Worm (Caenorhabditis elegans) whole organism, L4 larva: ENCODE data around the gene C55A6.10.

Experiments
- D1046.2 ChIP-seq: fragments of 200-800 bp; sonication (Bioruptor generic); IDR thresholded peaks from 2 replicates; pipeline ENCODE4 v1.3.6; 2022; ENCODE audit warnings: missing genetic modification characterization, missing compliant biosample characterization
- F37D6.2 ChIP-seq: sonication (generic microtip); optimal IDR thresholded peaks from 2 replicates; lab custom pipeline; 2016; ENCODE audit warnings: mild to moderate bottlenecking, missing genetic modification characterization, missing compliant biosample characterization
- T20F7.1 ChIP-seq: fragments of 200-800 bp; sonication (Bioruptor generic); optimal IDR thresholded peaks from 2 replicates; lab custom pipeline; 2018; ENCODE audit warnings: mild to moderate bottlenecking, missing genetic modification characterization, missing compliant biosample characterization
- Y48G9A.11 ChIP-seq: fragments of 200-800 bp; sonication (Bioruptor generic); IDR thresholded peaks from 2 replicates; pipeline ENCODE4 v1.3.6; 2022; ENCODE audit warnings: missing genetic modification reagents, missing genetic modification characterization, missing compliant biosample characterization
- ZK546.5 ChIP-seq, 2 experiments: sonication (generic microtip); optimal IDR thresholded peaks; 2 replicates each; lab custom pipeline; 2017; ENCODE audit warnings: missing biosample characterization in 2 of 2, missing genetic modification characterization in 2 of 2
- arid-1 ChIP-seq: fragments of 200-800 bp; sonication (Bioruptor generic); conservative IDR thresholded peaks from 2 replicates; pipeline ENCODE4 v1.3.6; 2022; ENCODE audit warnings: missing genetic modification reagents, missing genetic modification characterization, missing compliant biosample characterization
- ceh-62 ChIP-seq: sonication (generic microtip); optimal IDR thresholded peaks from 2 replicates; lab custom pipeline; 2017; ENCODE audit warnings: missing biosample characterization, missing genetic modification characterization
- daf-19 ChIP-seq: fragments of 200-800 bp; sonication (Bioruptor generic); conservative IDR thresholded peaks from 2 replicates; pipeline ENCODE4 v1.3.6; 2022; ENCODE audit warnings: missing genetic modification characterization, missing compliant biosample characterization
- daf-8 ChIP-seq: fragments of 200-800 bp; sonication (Bioruptor generic); IDR thresholded peaks from 2 replicates; pipeline ENCODE4 v1.3.6; 2022; ENCODE audit warnings: missing genetic modification characterization, missing compliant biosample characterization
- dmd-6 ChIP-seq: fragments of 200-800 bp; sonication (Bioruptor generic); IDR thresholded peaks from 2 replicates; pipeline ENCODE4 v1.3.6; 2022; ENCODE audit warnings: missing genetic modification reagents, missing genetic modification characterization, missing compliant biosample characterization
- dpl-1 ChIP-seq: fragments of 150-350 bp; optimal IDR thresholded peaks from 2 replicates; lab custom pipeline; 2014; ENCODE audit warnings: missing biosample characterization, missing genetic modification reagents, missing genetic modification characterization
- duxl-1 ChIP-seq: sonication (generic microtip); optimal IDR thresholded peaks from 2 replicates; lab custom pipeline; 2016; ENCODE audit warnings: mild to moderate bottlenecking, missing genetic modification characterization, moderate library complexity, missing compliant biosample characterization; ENCODE audit not compliant: poor library complexity
- egl-27 ChIP-seq: sonication (generic microtip); optimal IDR thresholded peaks from 3 replicates; lab custom pipeline; 2017; ENCODE audit warnings: missing biosample characterization, missing genetic modification reagents, missing genetic modification characterization
- egl-43 ChIP-seq: fragments of 200-800 bp; sonication (Bioruptor generic); IDR thresholded peaks from 2 replicates; pipeline ENCODE4 v1.3.6; 2022; ENCODE audit warnings: missing genetic modification reagents, missing genetic modification characterization, missing compliant biosample characterization
- hlh-30 ChIP-seq: sonication (generic microtip); optimal IDR thresholded peaks from 2 replicates; lab custom pipeline; 2017; ENCODE audit warnings: antibody characterized with exemption, mild to moderate bottlenecking, missing genetic modification characterization, missing compliant biosample characterization; ENCODE audit not compliant: insufficient read depth
- hmg-1.1 ChIP-seq: fragments of 200-800 bp; sonication (Bioruptor generic); IDR thresholded peaks from 2 replicates; pipeline ENCODE4 v1.3.6; 2022; ENCODE audit warnings: missing genetic modification reagents, missing genetic modification characterization, missing compliant biosample characterization
- lin-1 ChIP-seq: fragments of 200-800 bp; sonication (Bioruptor generic); IDR thresholded peaks from 2 replicates; pipeline ENCODE4 v1.3.6; 2022; ENCODE audit warnings: missing genetic modification reagents, missing genetic modification characterization, missing compliant biosample characterization
- lin-13 ChIP-seq: fragments of 150-350 bp; optimal IDR thresholded peaks from 2 replicates; lab custom pipeline; 2014; ENCODE audit warnings: missing biosample characterization, missing genetic modification reagents, missing genetic modification characterization
- lin-38 ChIP-seq: fragments of 200-800 bp; sonication (Bioruptor generic); IDR thresholded peaks from 2 replicates; pipeline ENCODE4 v1.3.6; 2022; ENCODE audit warnings: missing genetic modification reagents, missing genetic modification characterization, missing compliant biosample characterization
- madf-9 ChIP-seq: fragments of 200-800 bp; sonication (Bioruptor generic); conservative IDR thresholded peaks from 2 replicates; pipeline ENCODE4 v1.3.6; 2022; ENCODE audit warnings: missing genetic modification reagents, missing genetic modification characterization, missing compliant biosample characterization
- mep-1 ChIP-seq: fragments of 150-350 bp; sonication (generic microtip); optimal IDR thresholded peaks from 3 replicates; lab custom pipeline; 2014; ENCODE audit warnings: missing biosample characterization, missing genetic modification characterization
- mxl-2 ChIP-seq: fragments of 200-800 bp; sonication (Bioruptor generic); conservative IDR thresholded peaks from 2 replicates; pipeline ENCODE4 v1.3.6; 2022; ENCODE audit warnings: missing genetic modification reagents, missing genetic modification characterization, missing compliant biosample characterization
- mxl-3 ChIP-seq: fragments of 200-800 bp; sonication (Bioruptor generic); optimal IDR thresholded peaks from 2 replicates; lab custom pipeline; 2018; ENCODE audit warnings: mild to moderate bottlenecking, missing genetic modification characterization, missing compliant biosample characterization
- nhr-102 ChIP-seq: sonication (generic microtip); optimal IDR thresholded peaks from 2 replicates; lab custom pipeline; 2016; ENCODE audit warnings: mild to moderate bottlenecking, missing genetic modification characterization, moderate library complexity, missing compliant biosample characterization
- nhr-111 ChIP-seq: fragments of 200-800 bp; sonication (Bioruptor generic); optimal IDR thresholded peaks from 2 replicates; lab custom pipeline; 2018; ENCODE audit warnings: mild to moderate bottlenecking, missing genetic modification characterization, missing compliant biosample characterization
- nhr-42 ChIP-seq: fragments of 200-800 bp; sonication (Bioruptor generic); IDR thresholded peaks from 2 replicates; pipeline ENCODE4 v1.3.6; 2022; ENCODE audit warnings: missing genetic modification characterization, missing compliant biosample characterization
- nhr-48 ChIP-seq: sonication (generic microtip); optimal IDR thresholded peaks from 2 replicates; lab custom pipeline; 2016; ENCODE audit warnings: mild to moderate bottlenecking, missing genetic modification characterization, missing compliant biosample characterization
- nhr-6 ChIP-seq: fragments of 150-350 bp; optimal IDR thresholded peaks from 2 replicates; lab custom pipeline; 2014; ENCODE audit warnings: missing biosample characterization, missing genetic modification characterization
- nhr-77 ChIP-seq: fragments of 150-350 bp; optimal IDR thresholded peaks from 2 replicates; lab custom pipeline; 2014; ENCODE audit warnings: missing biosample characterization, missing genetic modification characterization
- pha-4 ChIP-seq, 2 experiments: fragments of 150-350 bp in 1 of 2; fragments of 200-800 bp in 1 of 2; sonication (Bioruptor generic) in 1 of 2; IDR thresholded peaks in 1 of 2; optimal IDR thresholded peaks in 1 of 2; 2 replicates each; pipeline versions ENCODE4 v1.3.6 to Lab custom; 2014 to 2022; ENCODE audit warnings: missing genetic modification characterization in 2 of 2, missing genetic modification reagents in 2 of 2, missing biosample characterization in 1 of 2, missing compliant biosample characterization in 1 of 2
- php-3 ChIP-seq: fragments of 200-800 bp; sonication (Bioruptor generic); IDR thresholded peaks from 2 replicates; pipeline ENCODE4 v1.3.6; 2022; ENCODE audit warnings: missing genetic modification reagents, missing genetic modification characterization, missing compliant biosample characterization
- rbr-2 ChIP-seq: sonication (generic microtip); optimal IDR thresholded peaks from 2 replicates; lab custom pipeline; 2016; ENCODE audit warnings: missing genotype, missing genetic modification characterization, missing compliant biosample characterization
- saeg-2 ChIP-seq: fragments of 200-800 bp; sonication (Bioruptor generic); IDR thresholded peaks from 2 replicates; pipeline ENCODE4 v1.3.6; 2022; ENCODE audit warnings: missing genetic modification reagents, missing genetic modification characterization, missing compliant biosample characterization
- set-16 ChIP-seq: fragments of 200-800 bp; sonication (Bioruptor generic); IDR thresholded peaks from 2 replicates; pipeline ENCODE4 v1.3.6; 2022; ENCODE audit warnings: missing genetic modification reagents, missing genetic modification characterization, missing compliant biosample characterization
- snpc-1.2 ChIP-seq: fragments of 200-800 bp; sonication (Bioruptor generic); IDR thresholded peaks from 2 replicates; pipeline ENCODE4 v1.3.6; 2022; ENCODE audit warnings: missing genetic modification reagents, missing genetic modification characterization, missing compliant biosample characterization
- snpc-4 ChIP-seq: fragments of 150-350 bp; optimal IDR thresholded peaks from 2 replicates; lab custom pipeline; 2014; ENCODE audit warnings: missing biosample characterization, missing genetic modification characterization
- spr-1 ChIP-seq: sonication (generic microtip); optimal IDR thresholded peaks from 2 replicates; lab custom pipeline; 2016; ENCODE audit warnings: mild to moderate bottlenecking, missing genetic modification characterization, missing compliant biosample characterization
- spr-3 ChIP-seq: fragments of 200-800 bp; sonication (Bioruptor generic); optimal IDR thresholded peaks from 2 replicates; lab custom pipeline; 2018; ENCODE audit warnings: mild to moderate bottlenecking, missing genetic modification characterization, missing compliant biosample characterization
- unc-39 ChIP-seq: sonication (generic microtip); optimal IDR thresholded peaks from 2 replicates; lab custom pipeline; 2017; ENCODE audit warnings: missing biosample characterization, missing genetic modification characterization
- unc-62 ChIP-seq, 3 experiments: fragments of 150-350 bp in 1 of 3; sonication (generic microtip); optimal IDR thresholded peaks in 2 of 3; peaks in 1 of 3; 1 replicate in 1 of 3; 2 replicates in 2 of 3; lab custom pipeline; 2014 to 2017; ENCODE audit warnings: missing biosample characterization in 3 of 3, missing genetic modification characterization in 3 of 3, missing genetic modification reagents in 3 of 3, missing genotype in 1 of 3
- zfp-2 ChIP-seq: sonication (generic microtip); optimal IDR thresholded peaks from 2 replicates; lab custom pipeline; 2016; ENCODE audit warnings: mild to moderate bottlenecking, missing genetic modification characterization, missing compliant biosample characterization
- zfp-3 ChIP-seq: fragments of 200-800 bp; sonication (Bioruptor generic); conservative IDR thresholded peaks from 2 replicates; pipeline ENCODE4 v1.3.6; 2022; ENCODE audit warnings: missing genetic modification reagents, missing genetic modification characterization, missing compliant biosample characterization

Gene C55A6.10

DNA sequence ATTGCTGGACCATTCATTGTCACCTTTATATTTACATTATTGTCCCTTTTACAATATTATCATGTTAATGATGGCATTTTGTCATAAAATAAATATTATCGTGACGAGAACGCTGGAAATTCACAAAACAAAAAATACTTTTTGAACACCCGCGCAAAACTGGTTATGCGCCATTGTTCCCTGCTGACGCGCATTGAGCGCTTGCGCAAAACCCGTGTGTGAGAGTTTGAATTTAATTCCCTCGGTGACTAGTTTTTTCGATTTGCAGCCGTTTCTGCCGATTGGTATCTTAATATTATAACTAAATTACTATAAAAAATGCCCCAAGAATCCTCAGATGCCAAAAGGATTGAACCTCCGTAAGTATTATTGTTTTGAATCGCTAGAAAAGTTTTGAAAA lies 16.3 kb downstream of the C55A6.10 start, which contains the start of gene pafo-1 (continued):
- TF ChIP-seq unc-39 (no peak), dpl-1 (GFP tag; lab: Kevin White, UChicago) (peak; percentile 99), Y48G9A.11 (GFP tag; lab: Robert Waterston, UW) (0 out of 2 replicates have a peak, but pooled peaks have one; percentile 27), dmd-6 (GFP tag; lab: Robert Waterston, UW) (peak; percentile 84), nhr-102 (peak; percentile 91), nhr-42 (GFP tag; lab: Robert Waterston, UW) (peak; percentile 84), ceh-62 (tag; lab: Kevin White, UChicago) (no peak), mep-1 (tag; lab: Kevin White, UChicago) (no peak), lin-38 (GFP tag; lab: Robert Waterston, UW) (no peak), nhr-77 (tag; lab: Kevin White, UChicago) (peak; percentile 54), nhr-6 (peak; percentile 88), zfp-2 (tag; lab: Kevin White, UChicago) (no peak), T20F7.1 (GFP tag; lab: Kevin White, UChicago) (peak; percentile 76), spr-1 (tag; lab: Kevin White, UChicago) (peak; percentile 67), lin-1 (GFP tag; lab: Robert Waterston, UW) (peak; percentile 50; the same call in 1 of the 2 replicates), nhr-111 (no peak), lin-13 (GFP tag; lab: Kevin White, UChicago) (peak; percentile 75), snpc-4 (tag; lab: Kevin White, UChicago) (no peak), rbr-2 (tag; lab: Kevin White, UChicago) (peak; percentile 80), zfp-3 (0 out of 2 replicates have a peak, but pooled peaks have one; percentile 45), daf-19 (GFP tag; lab: Robert Waterston, UW) (peak; percentile 66; the same call in 1 of the 2 replicates), madf-9 (peak; percentile 46; the same call in 1 of the 2 replicates), php-3 (GFP tag; lab: Robert Waterston, UW) (peak; percentile 72), saeg-2 (0 out of 2 replicates have a peak, but pooled peaks have one; percentile 39), mxl-2 (GFP tag; lab: Robert Waterston, UW) (no peak), F37D6.2 (tag; lab: Kevin White, UChicago) (peak; percentile 73), ZK546.5 (tag; optimal IDR thresholded peaks at IDR 0.05; lab: Kevin White, UChicago) (no peak), hlh-30 (peak; percentile 79), arid-1 (GFP tag; lab: Robert Waterston, UW) (0 out of 2 replicates have a peak, but pooled peaks have one; percentile 18), spr-3 (GFP tag; lab: Kevin White, UChicago) (peak; percentile 39), egl-27 (no peak), nhr-48 (peak; percentile 75)

- no peak for TF ChIP-seq nhr-48
- TF ChIP-seq T20F7.1 (GFP tag; lab: Kevin White, UChicago): no peak
- TF ChIP-seq hmg-1.1: 0 out of 2 replicates have a peak, but pooled peaks have one; percentile 32
- 0 out of 2 replicates have a peak, but pooled peaks have one; percentile 39 for TF ChIP-seq egl-43 (GFP tag; lab: Robert Waterston, UW)
- TF ChIP-seq D1046.2 (GFP tag; lab: Robert Waterston, UW): 0 out of 2 replicates have a peak, but pooled peaks have one; percentile 32
- TF ChIP-seq mxl-3 (GFP tag; lab: Kevin White, UChicago): peak; percentile 42
- TF ChIP-seq duxl-1 (tag; lab: Kevin White, UChicago): no peak
- no peak for TF ChIP-seq saeg-2
- peak; percentile 38 for TF ChIP-seq set-16 (GFP tag; lab: Robert Waterston, UW)
- TF ChIP-seq lin-1 (GFP tag; lab: Robert Waterston, UW): no peak
- no peak for TF ChIP-seq pha-4 (GFP tag; IDR thresholded peaks at IDR 0.05; lab: Robert Waterston, UW)
- TF ChIP-seq pha-4 (tag; optimal IDR thresholded peaks at IDR 0.05; lab: Kevin White, UChicago): no peak
- no peak for TF ChIP-seq snpc-1.2 (GFP tag; lab: Robert Waterston, UW)
- TF ChIP-seq daf-8 (GFP tag; lab: Robert Waterston, UW): no peak
- no peak for TF ChIP-seq nhr-111
- TF ChIP-seq unc-62 (GFP tag; optimal IDR thresholded peaks at IDR 0.05 in 1 of 2; lab: Kevin White, UChicago): no peak
- no peak for TF ChIP-seq unc-62 (tag; optimal IDR thresholded peaks at IDR 0.05; lab: Kevin White, UChicago)
- TF ChIP-seq dmd-6 (GFP tag; lab: Robert Waterston, UW): no peak
- TF ChIP-seq mep-1 (tag; lab: Kevin White, UChicago): no peak
- TF ChIP-seq unc-39: no peak
Observed at ce11 chrV:11525338-11525737, 20.2 kb downstream of the C55A6.10 start.
